Worm (Caenorhabditis elegans) whole organism, L4/young adult: ENCODE results near the gene lgc-32.

ENCODE experiments used
- W03F9.2 ChIP-seq: fragments of 150-350 bp; optimal IDR thresholded peaks from 2 replicates; lab custom pipeline; 2014; ENCODE audit warnings: missing biosample characterization, missing genetic modification characterization
- dao-5 ChIP-seq: sonication (generic microtip); optimal IDR thresholded peaks from 2 replicates; lab custom pipeline; 2016; ENCODE audit warnings: missing genotype, missing genetic modification characterization, moderate library complexity, missing compliant biosample characterization
- him-1 ChIP-seq: sonication (generic microtip); optimal IDR thresholded peaks from 2 replicates; lab custom pipeline; 2016; ENCODE audit warnings: missing genotype, missing genetic modification reagents, missing genetic modification characterization, missing compliant biosample characterization

The lgc-32 gene

DNA sequence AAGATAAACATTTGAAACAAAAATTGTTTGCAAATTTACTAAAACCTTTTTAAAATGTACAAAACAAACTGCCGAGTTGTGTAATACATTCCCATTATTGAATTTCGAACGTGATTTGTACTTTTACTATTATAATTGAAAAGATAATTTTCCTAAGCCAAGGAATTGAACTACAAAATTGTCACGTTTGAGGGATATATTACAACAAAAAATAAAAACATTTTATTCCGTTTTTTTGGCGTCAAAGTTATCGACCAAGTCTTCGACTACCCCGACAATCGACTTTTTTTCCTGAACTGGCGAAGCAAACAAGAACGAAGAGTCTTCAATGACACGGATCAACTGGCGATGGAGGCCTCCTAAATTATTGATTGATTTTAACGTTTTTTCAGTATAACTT is 9.0 kb downstream of the lgc-32 start, which contains the start of gene T19D7.7:
Gene T19D7.7, minus strand, starts transcription at position 101 of the 400 bp plus-strand sequence.
- no peak for TF ChIP-seq W03F9.2 (tag; lab: Kevin White, UChicago)
- TF ChIP-seq dao-5, result no peak
- TF ChIP-seq him-1, result no peak

DNA sequence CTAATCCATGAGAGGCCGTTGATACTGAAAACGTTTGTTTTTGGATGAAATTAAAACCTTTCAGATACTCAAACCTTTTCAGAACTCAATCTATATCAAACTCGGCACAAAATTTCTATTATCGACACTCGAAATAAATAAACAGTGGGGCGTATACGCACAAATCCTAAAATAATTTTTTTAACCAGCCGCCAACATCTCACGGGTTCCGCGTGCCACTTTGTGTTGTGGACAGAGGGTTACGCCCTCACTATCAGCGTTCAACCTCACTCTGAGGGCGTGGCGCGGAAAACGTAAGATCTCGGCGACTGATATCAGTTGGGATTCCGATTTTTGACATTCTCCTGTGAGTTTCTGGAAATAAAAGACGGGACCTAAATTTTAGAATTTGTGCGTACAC is 9.5 kb downstream of the lgc-32 start:
- TF ChIP-seq W03F9.2 (tag; lab: Kevin White, UChicago), result no peak
- no peak for TF ChIP-seq him-1
- TF ChIP-seq dao-5, result no peak

DNA sequence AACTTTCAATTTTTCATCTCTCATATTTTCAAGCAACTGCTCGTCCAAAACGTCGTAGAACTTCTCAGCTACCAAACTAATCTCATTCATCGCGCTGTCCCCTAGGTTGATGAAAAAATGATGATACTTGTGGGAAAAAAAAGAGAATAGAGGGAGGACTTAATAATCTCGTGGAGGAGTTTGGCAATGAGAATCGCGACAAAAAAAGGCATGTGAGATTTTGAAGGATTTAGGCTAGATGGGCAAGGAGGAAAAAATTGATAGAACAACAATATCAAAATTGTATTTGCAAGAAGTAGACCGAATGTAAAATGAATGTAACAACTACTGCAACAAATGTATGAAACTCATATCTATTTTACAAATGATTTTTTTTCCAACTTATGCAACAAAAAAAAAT is 10.8 kb downstream of the lgc-32 start, which contains the start of gene Y9C12A.1:
Gene Y9C12A.1, minus strand, starts transcription at position 101 of the 400 bp plus-strand sequence.
- no peak for TF ChIP-seq dao-5
- TF ChIP-seq him-1, result no peak
- no peak for TF ChIP-seq W03F9.2 (tag; lab: Kevin White, UChicago)

DNA sequence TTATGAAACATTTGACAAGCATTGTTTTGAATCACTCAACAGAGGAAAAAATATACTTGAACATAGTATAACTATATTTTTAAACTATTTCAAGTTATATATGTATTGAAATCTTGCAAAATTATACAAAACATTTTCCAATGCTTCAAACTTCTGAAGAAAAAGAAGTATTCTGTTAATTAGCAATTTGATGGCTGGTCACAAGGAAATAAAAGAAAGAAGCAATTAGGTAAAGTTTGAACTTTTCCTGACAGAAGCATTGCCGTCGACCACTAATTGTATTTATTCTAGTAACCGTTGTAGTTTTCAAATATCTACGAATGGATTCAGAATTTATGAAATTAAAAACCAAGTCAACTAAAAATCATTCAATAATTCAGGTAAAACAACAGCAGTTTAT is 16.7 kb downstream of the lgc-32 start:
- TF ChIP-seq him-1, result no peak
- TF ChIP-seq W03F9.2 (tag; lab: Kevin White, UChicago), result no peak
- TF ChIP-seq dao-5, result no peak

DNA sequence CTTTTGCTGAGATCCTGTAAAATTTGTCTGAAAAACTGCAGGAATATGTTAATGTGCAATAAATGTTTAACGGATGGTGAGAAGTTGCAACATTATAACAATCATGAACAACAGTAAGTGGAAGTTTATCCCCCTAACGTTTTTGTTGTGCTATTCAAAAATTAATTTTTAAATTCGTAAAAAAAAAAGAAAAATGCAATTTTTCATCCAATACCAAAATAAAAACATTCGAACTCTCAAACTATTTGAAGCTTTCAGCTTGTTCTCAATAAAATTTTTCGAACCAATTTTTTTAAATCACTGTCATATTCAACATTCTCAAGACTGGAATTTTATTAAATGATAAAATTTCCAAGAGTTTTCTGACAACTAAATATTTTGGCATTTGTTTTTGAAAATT is 19.7 kb downstream of the lgc-32 start, which contains the start of gene ncam-1:
Gene ncam-1, plus strand, starts transcription at position 301 of the 400 bp plus-strand sequence.
- TF ChIP-seq him-1, result no peak
- TF ChIP-seq W03F9.2 (tag; lab: Kevin White, UChicago), result no peak
- no peak for TF ChIP-seq dao-5

DNA sequence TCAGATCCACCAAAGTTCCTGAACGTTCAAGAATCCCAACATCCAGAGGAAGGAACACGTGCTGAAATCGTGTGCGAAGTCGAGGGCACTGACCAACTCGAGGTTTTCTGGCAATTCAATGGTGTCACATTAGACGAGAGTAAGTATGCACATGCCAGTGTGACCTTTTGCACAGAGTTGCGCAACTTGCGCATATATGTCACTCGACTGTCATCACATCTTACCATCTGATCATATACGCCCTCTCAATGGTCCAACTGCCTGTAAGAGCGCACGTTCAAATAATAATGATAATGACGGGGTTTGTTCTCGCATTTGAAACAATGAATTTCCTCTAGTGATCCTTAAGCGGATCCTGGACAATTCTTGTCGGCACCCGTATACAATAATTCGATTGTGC is 24.3 kb downstream of the lgc-32 start:
- TF ChIP-seq W03F9.2 (tag; lab: Kevin White, UChicago) (no peak), dao-5 (no peak), him-1 (no peak)

DNA sequence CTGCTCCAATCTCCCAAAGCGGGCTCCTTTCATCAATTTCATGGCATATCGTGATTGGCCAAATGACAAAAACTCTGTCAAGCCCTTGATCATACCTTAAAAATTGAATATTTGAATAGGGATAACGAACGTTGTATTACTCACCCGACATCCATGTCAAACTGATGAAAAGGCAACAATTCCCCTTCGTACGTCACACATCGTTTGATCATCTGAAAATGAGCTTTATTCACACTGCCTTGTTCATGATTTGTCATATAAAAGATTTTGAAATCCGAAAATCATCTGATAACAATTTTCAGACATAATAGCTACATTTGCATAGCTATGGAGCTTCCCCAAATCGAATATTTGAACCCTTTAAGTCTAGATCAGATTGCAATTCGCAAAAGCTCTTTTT is 34.6 kb downstream of the lgc-32 start, which contains the start of gene M02A10.1:
Gene M02A10.1, plus strand, starts transcription at position 301 of the 400 bp plus-strand sequence.
- TF ChIP-seq dao-5 (no peak), him-1 (no peak), W03F9.2 (tag; lab: Kevin White, UChicago) (no peak)

DNA sequence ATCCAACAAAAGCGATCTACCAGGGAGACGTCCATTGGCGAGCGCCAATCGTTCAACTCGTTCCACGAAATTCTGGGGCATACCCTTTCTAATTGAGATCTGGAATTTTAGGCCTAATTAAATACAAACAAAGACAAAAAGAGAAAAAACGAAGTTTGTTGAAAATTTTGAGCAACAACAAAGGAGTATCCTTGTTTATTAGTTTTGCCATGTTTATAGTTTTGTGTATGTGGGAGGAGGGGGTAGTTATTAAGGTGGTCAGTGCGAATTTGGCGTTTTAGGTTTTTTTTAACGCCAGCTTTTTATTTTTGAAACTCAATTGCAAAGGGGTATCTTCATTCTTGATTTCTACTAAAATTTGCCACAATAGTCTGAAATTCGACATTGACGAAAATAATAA is 42.5 kb downstream of the lgc-32 start, which contains the start of gene irk-2:
Gene irk-2, minus strand, starts transcription at position 101 of the 400 bp plus-strand sequence.
- no peak for TF ChIP-seq dao-5
- no peak for TF ChIP-seq W03F9.2 (tag; lab: Kevin White, UChicago)
- TF ChIP-seq him-1, result no peak

DNA sequence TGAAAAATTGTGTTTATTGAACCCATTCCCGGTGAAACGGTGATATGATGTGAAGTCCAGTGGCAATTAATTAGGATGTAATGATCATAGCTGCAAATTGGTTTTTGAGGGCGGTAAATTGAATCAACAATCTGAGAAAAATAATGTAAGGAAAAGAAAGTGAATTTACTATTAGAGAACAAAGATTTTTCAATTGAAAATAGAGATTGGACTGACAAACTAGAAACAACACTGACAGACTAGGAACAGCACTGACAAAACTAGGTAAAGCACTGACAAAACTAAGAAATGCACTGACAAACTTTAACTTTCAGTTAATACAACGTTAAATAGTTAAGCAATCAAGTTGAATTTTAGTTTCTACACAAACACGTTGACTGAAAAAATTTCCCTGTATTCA is 54.0 kb downstream of the lgc-32 start, which contains the start of gene sli-1:
Gene sli-1, minus strand, starts transcription at position 101 of the 400 bp plus-strand sequence.
- TF ChIP-seq dao-5, result no peak
- TF ChIP-seq W03F9.2 (tag; lab: Kevin White, UChicago), result no peak
- TF ChIP-seq him-1, result no peak
